Fruit fly (Drosophila melanogaster) whole organism: ENCODE measurements around the gene CG14435.

Experiments used
- CG8478 ChIP-seq: fragments of >200 bp; optimal IDR thresholded peaks from 2 replicates; lab custom pipeline; 2018; ENCODE audit warnings: inconsistent platforms
- Dll ChIP-seq: fragments of >200 bp; optimal IDR thresholded peaks from 2 replicates; lab custom pipeline; 2017
- EcR ChIP-seq, 2 experiments: fragments of >200 bp; optimal IDR thresholded peaks; 2 replicates each; lab custom pipeline; 2017; ENCODE audit warnings: missing biosample characterization in 2 of 2, missing genetic modification characterization in 2 of 2, missing genetic modification reagents in 2 of 2
- pan ChIP-seq: fragments of >200 bp; optimal IDR thresholded peaks from 2 replicates; lab custom pipeline; 2017
- psq ChIP-seq: fragments of >200 bp; optimal IDR thresholded peaks from 2 replicates; lab custom pipeline; 2017
- usp ChIP-seq: fragments of >200 bp; optimal IDR thresholded peaks from 2 replicates; lab custom pipeline; 2017; ENCODE audit warnings: missing biosample characterization, missing genetic modification characterization, mixed read lengths

CG14435 gene

dm6 chrX:6855366-6856200, 11.9 kb upstream of the CG14435 start:
- no peak for TF ChIP-seq EcR (GFP tag; optimal IDR thresholded peaks at IDR 0.05; lab: Kevin White, UChicago)
- no peak for TF ChIP-seq Dll (lab: Kevin White, UChicago)
- no peak for TF ChIP-seq psq
- TF ChIP-seq pan (lab: Kevin White, UChicago), result no peak
- TF ChIP-seq usp, result no peak
- no peak for TF ChIP-seq CG8478

- TF ChIP-seq psq (no peak), pan (lab: Kevin White, UChicago) (no peak), Dll (lab: Kevin White, UChicago) (no peak), usp (no peak), CG8478 (no peak), EcR (GFP tag; optimal IDR thresholded peaks at IDR 0.05; lab: Kevin White, UChicago) (no peak)
These were observed 10.8 kb upstream of the CG14435 start for dm6 chrX:6854563-6854962.

- TF ChIP-seq Dll (lab: Kevin White, UChicago), result no peak
- no peak for TF ChIP-seq usp
- TF ChIP-seq psq, result no peak
- no peak for TF ChIP-seq EcR (GFP tag; optimal IDR thresholded peaks at IDR 0.05; lab: Kevin White, UChicago)
- TF ChIP-seq CG8478, result no peak
- TF ChIP-seq pan (lab: Kevin White, UChicago), result no peak
These were observed 9.7 kb upstream of the CG14435 start for dm6 chrX:6853384-6853783.

- TF ChIP-seq pan (lab: Kevin White, UChicago), result no peak
- TF ChIP-seq Dll (lab: Kevin White, UChicago), result no peak
- TF ChIP-seq CG8478, result no peak
- TF ChIP-seq usp, result no peak
- TF ChIP-seq psq, result no peak
- TF ChIP-seq EcR (GFP tag; optimal IDR thresholded peaks at IDR 0.05; lab: Kevin White, UChicago), result no peak
These were observed 8.9 kb upstream of the CG14435 start for dm6 chrX:6852574-6852973.

- no peak for TF ChIP-seq usp
- no peak for TF ChIP-seq EcR (GFP tag; optimal IDR thresholded peaks at IDR 0.05; lab: Kevin White, UChicago)
- no peak for TF ChIP-seq pan (lab: Kevin White, UChicago)
- TF ChIP-seq Dll (lab: Kevin White, UChicago), result no peak
- no peak for TF ChIP-seq CG8478
- TF ChIP-seq psq, result no peak
These were observed 5.6 kb upstream of the CG14435 start, which contains the start of the genes Cht11 and CG4558 for dm6 chrX:6849178-6849956. Gene Cht11 (minus strand): TSS chrX:6849517. Gene CG4558 (plus strand): TSS chrX:6849770.

dm6 chrX:6832584-6832983, 11.1 kb downstream of the CG14435 start, which contains the start of gene mAChR-C:
Gene mAChR-C (minus strand): TSS chrX:6832684.
- TF ChIP-seq usp, result no peak
- TF ChIP-seq psq, result no peak
- TF ChIP-seq pan (lab: Kevin White, UChicago), result no peak
- no peak for TF ChIP-seq EcR (GFP tag; optimal IDR thresholded peaks at IDR 0.05; lab: Kevin White, UChicago)
- no peak for TF ChIP-seq CG8478
- TF ChIP-seq Dll (lab: Kevin White, UChicago), result no peak

- TF ChIP-seq usp, result no peak
- TF ChIP-seq pan (lab: Kevin White, UChicago), result no peak
- TF ChIP-seq psq, result no peak
- TF ChIP-seq Dll (lab: Kevin White, UChicago), result no peak
- TF ChIP-seq EcR (GFP tag; optimal IDR thresholded peaks at IDR 0.05; lab: Kevin White, UChicago), result no peak
- TF ChIP-seq CG8478, result no peak
These were observed 19.5 kb downstream of the CG14435 start, which contains the start of gene nonC for dm6 chrX:6824203-6824602. Gene nonC (plus strand): TSS chrX:6824496.

dm6 chrX:6822904-6823303, 20.8 kb downstream of the CG14435 start, which contains the start of gene Atx-1:
Gene Atx-1 (plus strand): TSS chrX:6823204.
- TF ChIP-seq CG8478 (no peak), Dll (lab: Kevin White, UChicago) (no peak), usp (no peak), psq (no peak), pan (lab: Kevin White, UChicago) (no peak), EcR (GFP tag; optimal IDR thresholded peaks at IDR 0.05; lab: Kevin White, UChicago) (no peak)

dm6 chrX:6820703-6821102, 23.0 kb downstream of the CG14435 start, which contains the start of the genes Nf-YC and xit:
Gene Nf-YC (minus strand): TSS chrX:6820919.
Gene xit (plus strand): TSS chrX:6821016.
- TF ChIP-seq EcR (GFP tag; optimal IDR thresholded peaks at IDR 0.05; lab: Kevin White, UChicago) (no peak), psq (no peak), pan (lab: Kevin White, UChicago) (no peak), usp (no peak), Dll (lab: Kevin White, UChicago) (no peak), CG8478 (no peak)

dm6 chrX:6813678-6814077, 30.0 kb downstream of the CG14435 start, which contains the start of gene iav:
Gene iav (plus strand): TSS chrX:6813978.
- no peak for TF ChIP-seq psq
- TF ChIP-seq pan (lab: Kevin White, UChicago), result no peak
- TF ChIP-seq usp, result no peak
- no peak for TF ChIP-seq CG8478
- no peak for TF ChIP-seq EcR (GFP tag; optimal IDR thresholded peaks at IDR 0.05; lab: Kevin White, UChicago)
- TF ChIP-seq Dll (lab: Kevin White, UChicago), result no peak

dm6 chrX:6805404-6805803, 38.3 kb downstream of the CG14435 start:
- TF ChIP-seq pan (lab: Kevin White, UChicago) (no peak), EcR (GFP tag; optimal IDR thresholded peaks at IDR 0.05; lab: Kevin White, UChicago) (no peak), usp (no peak)
